Worm (Caenorhabditis elegans) whole organism, mixed stage, embryonic: ENCODE results near the gene sdz-7.

Source experiments
- M03D4.4 ChIP-seq: sonication (generic microtip); optimal IDR thresholded peaks from 2 replicates; lab custom pipeline; 2017; ENCODE audit warnings: mild to moderate bottlenecking, missing genetic modification characterization, missing compliant biosample characterization
- bed-3 ChIP-seq: fragments of 200-800 bp; sonication (Bioruptor generic); optimal IDR thresholded peaks from 3 replicates; lab custom pipeline; 2018; ENCODE audit warnings: mild to moderate bottlenecking, missing genetic modification characterization, moderate library complexity, missing compliant biosample characterization
- ceh-39 ChIP-seq: fragments of 150-350 bp; optimal IDR thresholded peaks from 2 replicates; lab custom pipeline; 2014; ENCODE audit warnings: missing biosample characterization, missing genetic modification characterization
- ceh-43 ChIP-seq: fragments of 200-800 bp; sonication (Bioruptor generic); optimal IDR thresholded peaks from 2 replicates; lab custom pipeline; 2018; ENCODE audit warnings: mild to moderate bottlenecking, missing genetic modification characterization, moderate library complexity, missing compliant biosample characterization
- ceh-83 ChIP-seq: fragments of 200-800 bp; sonication (Bioruptor generic); optimal IDR thresholded peaks from 2 replicates; lab custom pipeline; 2018; ENCODE audit warnings: mild to moderate bottlenecking, missing genetic modification characterization, missing compliant biosample characterization
- ces-1 ChIP-seq: fragments of 150-350 bp; optimal IDR thresholded peaks from 2 replicates; lab custom pipeline; 2014; ENCODE audit warnings: missing biosample characterization, missing genetic modification reagents, missing genetic modification characterization
- cnd-1 ChIP-seq: fragments of 200-800 bp; sonication (Bioruptor generic); optimal IDR thresholded peaks from 2 replicates; lab custom pipeline; 2018; ENCODE audit warnings: mild to moderate bottlenecking, missing genetic modification characterization, missing compliant biosample characterization
- drap-1 ChIP-seq: fragments of 200-800 bp; sonication (Bioruptor generic); optimal IDR thresholded peaks from 3 replicates; lab custom pipeline; 2018; ENCODE audit warnings: mild to moderate bottlenecking, missing genetic modification characterization, missing compliant biosample characterization
- elt-1 ChIP-seq: sonication (generic microtip); optimal IDR thresholded peaks from 2 replicates; lab custom pipeline; 2017; ENCODE audit warnings: missing genetic modification characterization, mild to moderate bottlenecking, missing compliant biosample characterization, antibody characterized with exemption, moderate library complexity, borderline replicate concordance; ENCODE audit not compliant: insufficient read depth
- elt-3 ChIP-seq: fragments of 150-350 bp; optimal IDR thresholded peaks from 2 replicates; lab custom pipeline; 2014; ENCODE audit warnings: missing biosample characterization, missing genetic modification characterization
- flh-1 ChIP-seq: fragments of 200-800 bp; sonication (Bioruptor generic); optimal IDR thresholded peaks from 2 replicates; lab custom pipeline; 2018; ENCODE audit warnings: mild to moderate bottlenecking, missing genetic modification characterization, moderate library complexity, missing compliant biosample characterization
- hlh-1 ChIP-seq: fragments of 150-350 bp; optimal IDR thresholded peaks from 2 replicates; lab custom pipeline; 2014; ENCODE audit warnings: missing biosample characterization, missing genetic modification reagents, missing genetic modification characterization
- lin-32 ChIP-seq: fragments of 200-800 bp; sonication (Bioruptor generic); optimal IDR thresholded peaks from 2 replicates; lab custom pipeline; 2018; ENCODE audit warnings: mild to moderate bottlenecking, missing genetic modification characterization, missing compliant biosample characterization
- lsy-2 ChIP-seq: fragments of 150-350 bp; optimal IDR thresholded peaks from 2 replicates; lab custom pipeline; 2014; ENCODE audit warnings: missing biosample characterization, missing genetic modification characterization
- mab-5 ChIP-seq: fragments of 150-350 bp; optimal IDR thresholded peaks from 2 replicates; lab custom pipeline; 2014; ENCODE audit warnings: missing biosample characterization, missing genetic modification characterization
- mep-1 ChIP-seq: fragments of 150-350 bp; optimal IDR thresholded peaks from 2 replicates; lab custom pipeline; 2017; ENCODE audit warnings: missing biosample characterization, missing genetic modification reagents, missing genetic modification characterization, inconsistent platforms
- mls-2 ChIP-seq: sonication (generic microtip); optimal IDR thresholded peaks from 2 replicates; lab custom pipeline; 2016; ENCODE audit warnings: mild to moderate bottlenecking, missing genetic modification characterization, moderate library complexity, missing compliant biosample characterization
- nhr-12 ChIP-seq: fragments of 150-350 bp; optimal IDR thresholded peaks from 2 replicates; lab custom pipeline; 2014; ENCODE audit warnings: missing biosample characterization, missing genetic modification characterization
- nhr-2 ChIP-seq: fragments of 150-350 bp; optimal IDR thresholded peaks from 2 replicates; lab custom pipeline; 2014; ENCODE audit warnings: missing biosample characterization, missing genetic modification characterization
- nhr-237 ChIP-seq: fragments of 150-350 bp; optimal IDR thresholded peaks from 2 replicates; lab custom pipeline; 2014; ENCODE audit warnings: missing biosample characterization, missing genetic modification characterization
- nhr-28 ChIP-seq: fragments of 150-350 bp; optimal IDR thresholded peaks from 2 replicates; lab custom pipeline; 2014; ENCODE audit warnings: missing biosample characterization, missing genetic modification characterization
- nhr-76 ChIP-seq: sonication (generic microtip); optimal IDR thresholded peaks from 2 replicates; lab custom pipeline; 2017; ENCODE audit warnings: missing biosample characterization, missing genetic modification characterization
- pha-4 ChIP-seq: fragments of 150-350 bp; optimal IDR thresholded peaks from 2 replicates; lab custom pipeline; 2018; ENCODE audit warnings: missing biosample characterization, missing genetic modification reagents, missing genetic modification characterization
- sem-2 ChIP-seq: fragments of 200-800 bp; sonication (Bioruptor generic); optimal IDR thresholded peaks from 2 replicates; lab custom pipeline; 2018; ENCODE audit warnings: mild to moderate bottlenecking, missing genetic modification characterization, missing compliant biosample characterization
- snpc-4 ChIP-seq: fragments of 150-350 bp; optimal IDR thresholded peaks from 2 replicates; lab custom pipeline; 2014; ENCODE audit warnings: missing biosample characterization, missing genetic modification characterization
- sptf-1 ChIP-seq: sonication (generic microtip); optimal IDR thresholded peaks from 2 replicates; lab custom pipeline; 2017; ENCODE audit warnings: mild to moderate bottlenecking, missing genetic modification characterization, moderate library complexity, missing compliant biosample characterization
- tbx-8 ChIP-seq: fragments of 200-800 bp; sonication (Bioruptor generic); optimal IDR thresholded peaks from 2 replicates; lab custom pipeline; 2018; ENCODE audit warnings: mild to moderate bottlenecking, missing genetic modification characterization, moderate library complexity, missing compliant biosample characterization
- unc-120 ChIP-seq: sonication (generic microtip); optimal IDR thresholded peaks from 2 replicates; lab custom pipeline; 2017; ENCODE audit warnings: missing genetic modification characterization, missing compliant biosample characterization; ENCODE audit not compliant: poor library complexity, severe bottlenecking
- unc-39 ChIP-seq: fragments of 150-350 bp; optimal IDR thresholded peaks from 2 replicates; lab custom pipeline; 2014; ENCODE audit warnings: missing biosample characterization, missing genetic modification characterization
- unc-62 ChIP-seq: fragments of 150-350 bp; optimal IDR thresholded peaks from 2 replicates; lab custom pipeline; 2014; ENCODE audit warnings: missing biosample characterization, missing genetic modification reagents, missing genetic modification characterization
- zip-8 ChIP-seq: fragments of 150-350 bp; optimal IDR thresholded peaks from 2 replicates; lab custom pipeline; 2014; ENCODE audit warnings: missing biosample characterization, missing genetic modification characterization
- ztf-11 ChIP-seq: fragments of 150-350 bp; optimal IDR thresholded peaks from 2 replicates; lab custom pipeline; 2014; ENCODE audit warnings: missing biosample characterization, missing genetic modification characterization

sdz-7 gene

ce11 chrII:3877127-3877526 is 647 bp downstream of the sdz-7 start, which contains the start of gene nep-3:
TSS of gene nep-3 (minus strand) at chrII:3877227.
- TF ChIP-seq nhr-2, result no peak
- no peak for TF ChIP-seq lsy-2
- TF ChIP-seq elt-3 (tag; lab: Kevin White, UChicago), result no peak
- TF ChIP-seq cnd-1 (tag; lab: Kevin White, UChicago), result no peak
- no peak for TF ChIP-seq hlh-1 (tag; lab: Kevin White, UChicago)
- TF ChIP-seq nhr-28 (tag; lab: Kevin White, UChicago), result no peak
- TF ChIP-seq ztf-11 (tag; lab: Kevin White, UChicago), result no peak
- no peak for TF ChIP-seq ceh-83 (GFP tag; lab: Kevin White, UChicago)
- no peak for TF ChIP-seq drap-1 (GFP tag; lab: Kevin White, UChicago)
- TF ChIP-seq mls-2 (tag; lab: Kevin White, UChicago), result no peak
- TF ChIP-seq nhr-12 (tag; lab: Kevin White, UChicago), result no peak
- no peak for TF ChIP-seq mab-5
- no peak for TF ChIP-seq mep-1 (tag; lab: Kevin White, UChicago)
- no peak for TF ChIP-seq M03D4.4
- no peak for TF ChIP-seq unc-39 (tag; lab: Kevin White, UChicago)
- TF ChIP-seq sptf-1, result no peak
- no peak for TF ChIP-seq ceh-43 (GFP tag; lab: Kevin White, UChicago)
- TF ChIP-seq elt-1, result no peak

ce11 chrII:3869601-3870000 is 8.2 kb downstream of the sdz-7 start, which contains the start of gene oac-10:
TSS of gene oac-10 (plus strand) at chrII:3869901.
- TF ChIP-seq snpc-4 (tag; lab: Kevin White, UChicago) (no peak), nhr-12 (tag; lab: Kevin White, UChicago) (no peak), sem-2 (GFP tag; lab: Kevin White, UChicago) (no peak), nhr-28 (tag; lab: Kevin White, UChicago) (no peak), hlh-1 (tag; lab: Kevin White, UChicago) (no peak), ceh-43 (GFP tag; lab: Kevin White, UChicago) (no peak), tbx-8 (no peak), nhr-76 (no peak), ceh-83 (GFP tag; lab: Kevin White, UChicago) (no peak), unc-39 (tag; lab: Kevin White, UChicago) (no peak), elt-1 (no peak), bed-3 (GFP tag; lab: Kevin White, UChicago) (no peak), elt-3 (tag; lab: Kevin White, UChicago) (no peak)

ce11 chrII:3864652-3865051 is 13.1 kb downstream of the sdz-7 start, which contains the start of gene nhr-261:
TSS of gene nhr-261 (minus strand) at chrII:3864752.
- TF ChIP-seq snpc-4 (tag; lab: Kevin White, UChicago) (no peak), flh-1 (GFP tag; lab: Kevin White, UChicago) (no peak), mls-2 (tag; lab: Kevin White, UChicago) (no peak), elt-3 (tag; lab: Kevin White, UChicago) (no peak), nhr-76 (no peak), ces-1 (no peak), nhr-237 (tag; lab: Kevin White, UChicago) (no peak), lin-32 (GFP tag; lab: Kevin White, UChicago) (no peak), pha-4 (no peak), cnd-1 (tag; lab: Kevin White, UChicago) (no peak)

ce11 chrII:3862053-3862452 is 15.7 kb downstream of the sdz-7 start:
- TF ChIP-seq flh-1 (GFP tag; lab: Kevin White, UChicago) (no peak), unc-62 (no peak), nhr-12 (tag; lab: Kevin White, UChicago) (no peak), cnd-1 (tag; lab: Kevin White, UChicago) (no peak), ces-1 (no peak), snpc-4 (tag; lab: Kevin White, UChicago) (no peak), ceh-39 (tag; lab: Kevin White, UChicago) (no peak), pha-4 (no peak), unc-120 (tag; lab: Kevin White, UChicago) (no peak), zip-8 (tag; lab: Kevin White, UChicago) (no peak), nhr-28 (tag; lab: Kevin White, UChicago) (no peak), unc-39 (tag; lab: Kevin White, UChicago) (no peak), M03D4.4 (no peak), mab-5 (no peak), ceh-83 (GFP tag; lab: Kevin White, UChicago) (no peak)
- TF ChIP-seq, all 35 proteins: peak for 0
